Fruit fly (Drosophila melanogaster): ENCODE data around the gene Cyt-c-d.
A peak's percentile ranks its signal among the peaks of the same experiment; 100 is the strongest.

The Cyt-c-d gene

DNA sequence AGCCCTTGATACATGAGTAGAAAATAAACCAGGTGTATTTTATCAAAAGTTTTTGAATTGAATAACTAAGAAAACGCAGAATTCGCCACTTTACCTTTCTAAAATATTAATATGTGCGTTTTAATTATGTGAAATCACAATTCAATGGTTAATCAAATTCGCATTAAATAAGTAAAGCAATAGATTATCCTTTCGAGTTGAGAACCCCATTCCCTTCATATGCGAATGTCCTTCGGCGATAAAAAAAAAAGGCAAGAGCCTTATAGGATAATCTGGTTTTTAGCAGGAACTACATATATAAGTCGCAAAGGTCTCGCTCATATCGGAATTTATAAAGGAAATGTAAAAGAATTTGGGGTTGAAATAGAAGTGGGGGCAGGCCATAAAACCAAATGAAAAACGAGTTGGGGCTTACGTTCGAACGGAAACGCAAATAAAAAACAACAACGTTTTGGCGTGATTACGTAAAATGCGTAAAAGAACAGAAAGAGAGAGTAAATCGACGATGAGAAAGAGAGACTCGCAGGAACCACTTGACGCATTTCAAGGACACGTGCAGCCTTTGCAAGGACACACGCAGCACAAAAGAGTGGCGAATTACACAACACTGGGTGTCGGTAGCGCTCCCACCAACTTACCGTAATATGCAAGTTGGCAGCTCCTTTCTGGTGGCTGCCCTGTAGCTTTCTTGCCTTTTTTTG lies 408 bp upstream of the Cyt-c-d start:
- TF ChIP-seq Mnt (GFP tag; optimal IDR thresholded peaks at IDR 0.05) (no peak), Hr96 (GFP tag; optimal IDR thresholded peaks at IDR 0.05) (no peak), CG12768 (GFP tag; optimal IDR thresholded peaks at IDR 0.05) (no peak), CG5204 (GFP tag; optimal IDR thresholded peaks at IDR 0.05) (no peak), CG11617 (GFP tag; optimal IDR thresholded peaks at IDR 0.05) (no peak), Clk (GFP tag; optimal IDR thresholded peaks at IDR 0.05) (no peak), cnc (optimal IDR thresholded peaks at IDR 0.05) (no peak), kay (GFP tag; ENCODE audit: borderline replicate concordance) (peak; percentile 58)

DNA sequence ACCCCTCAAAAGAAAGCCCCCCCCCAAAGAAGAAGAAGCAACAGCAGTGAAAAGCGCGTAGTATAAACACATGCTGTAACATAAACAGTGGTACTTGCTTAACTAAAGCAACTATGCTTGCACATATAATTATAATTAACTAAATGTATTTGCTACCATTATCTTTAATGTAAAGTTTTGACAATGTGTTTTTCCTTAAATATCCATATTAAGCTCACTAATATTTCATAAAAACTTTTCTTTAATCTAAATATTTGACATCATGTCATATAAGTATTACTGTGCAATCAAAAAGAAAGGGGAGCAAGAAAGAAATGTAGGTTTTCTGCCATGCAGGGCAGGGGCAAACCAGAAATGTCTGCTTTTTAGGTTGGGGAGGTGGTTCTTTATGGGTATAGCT lies 1.1 kb downstream of the Cyt-c-d start:
- TF ChIP-seq CG14711 (tag; optimal IDR thresholded peaks at IDR 0.05) (peak; percentile 32), CG1620 (GFP tag; optimal IDR thresholded peaks at IDR 0.05) (no peak), toe (GFP tag; optimal IDR thresholded peaks at IDR 0.05) (no peak), CG7045 (GFP tag; optimal IDR thresholded peaks at IDR 0.05) (no peak), CG5204 (GFP tag; optimal IDR thresholded peaks at IDR 0.05) (no peak), ovo (GFP tag; optimal IDR thresholded peaks at IDR 0.05) (no peak), CG12768 (GFP tag; optimal IDR thresholded peaks at IDR 0.05) (no peak), CG33017 (tag; optimal IDR thresholded peaks at IDR 0.05) (no peak), kay (GFP tag; ENCODE audit: borderline replicate concordance) (no peak), CG7101 (tag; optimal IDR thresholded peaks at IDR 0.05) (no peak), Crg-1 (GFP tag; optimal IDR thresholded peaks at IDR 0.05) (no peak), Clk (GFP tag; optimal IDR thresholded peaks at IDR 0.05) (no peak), Hr96 (GFP tag; optimal IDR thresholded peaks at IDR 0.05) (no peak), pad (GFP tag; optimal IDR thresholded peaks at IDR 0.05) (peak; percentile 9), cnc (optimal IDR thresholded peaks at IDR 0.05) (no peak), CG11617 (GFP tag; optimal IDR thresholded peaks at IDR 0.05) (no peak), tj (GFP tag; optimal IDR thresholded peaks at IDR 0.05) (no peak)

DNA sequence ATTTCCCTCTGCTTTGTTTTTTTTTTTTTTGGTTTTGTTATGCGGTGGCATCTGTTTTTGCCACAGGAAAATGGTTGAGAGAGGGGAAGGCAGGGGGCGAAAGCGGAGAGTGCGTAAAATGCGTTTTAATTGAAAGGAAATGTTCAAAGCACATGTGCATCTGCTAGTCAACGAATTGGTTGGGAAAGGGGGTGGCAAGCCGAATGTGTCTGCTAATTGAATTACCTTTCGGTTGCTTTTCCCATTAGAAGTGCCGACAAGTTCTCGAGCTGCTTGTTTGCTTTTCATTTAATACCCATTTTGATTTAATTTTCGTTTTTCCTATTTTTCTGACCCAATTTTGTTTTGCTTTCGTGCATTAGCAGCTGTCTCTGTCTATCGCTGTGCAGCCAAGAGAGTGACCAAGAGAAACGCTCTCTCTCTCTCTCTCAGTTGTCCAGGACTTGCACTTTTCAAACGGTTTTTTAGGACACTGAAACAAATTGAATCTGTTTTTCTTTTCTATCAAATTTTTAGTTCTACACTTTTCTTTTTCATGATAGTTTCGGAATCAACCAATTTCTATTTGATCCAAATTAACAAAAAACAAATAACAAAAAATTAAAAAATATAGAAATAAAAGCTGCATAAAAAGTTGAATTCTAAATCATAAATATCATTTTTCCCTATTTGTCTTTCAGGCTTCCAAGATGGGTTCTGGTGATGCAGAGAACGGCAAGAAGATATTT lies 2.9 kb downstream of the Cyt-c-d start:
- no peak for TF ChIP-seq toe (GFP tag; optimal IDR thresholded peaks at IDR 0.05)
- TF ChIP-seq CG33017 (tag; optimal IDR thresholded peaks at IDR 0.05): no peak
- TF ChIP-seq kay (GFP tag; ENCODE audit: borderline replicate concordance): no peak
- TF ChIP-seq CG12768 (GFP tag; optimal IDR thresholded peaks at IDR 0.05): no peak
- TF ChIP-seq Crg-1 (GFP tag; optimal IDR thresholded peaks at IDR 0.05): no peak
- TF ChIP-seq pad (GFP tag; optimal IDR thresholded peaks at IDR 0.05): no peak
- TF ChIP-seq cnc (optimal IDR thresholded peaks at IDR 0.05): no peak
- TF ChIP-seq tj (GFP tag; optimal IDR thresholded peaks at IDR 0.05): no peak
- TF ChIP-seq Mnt (GFP tag; optimal IDR thresholded peaks at IDR 0.05): no peak
- no peak for TF ChIP-seq CG7101 (tag; optimal IDR thresholded peaks at IDR 0.05)
- TF ChIP-seq CG5204 (GFP tag; optimal IDR thresholded peaks at IDR 0.05): no peak
- TF ChIP-seq CG1620 (GFP tag; optimal IDR thresholded peaks at IDR 0.05): no peak

DNA sequence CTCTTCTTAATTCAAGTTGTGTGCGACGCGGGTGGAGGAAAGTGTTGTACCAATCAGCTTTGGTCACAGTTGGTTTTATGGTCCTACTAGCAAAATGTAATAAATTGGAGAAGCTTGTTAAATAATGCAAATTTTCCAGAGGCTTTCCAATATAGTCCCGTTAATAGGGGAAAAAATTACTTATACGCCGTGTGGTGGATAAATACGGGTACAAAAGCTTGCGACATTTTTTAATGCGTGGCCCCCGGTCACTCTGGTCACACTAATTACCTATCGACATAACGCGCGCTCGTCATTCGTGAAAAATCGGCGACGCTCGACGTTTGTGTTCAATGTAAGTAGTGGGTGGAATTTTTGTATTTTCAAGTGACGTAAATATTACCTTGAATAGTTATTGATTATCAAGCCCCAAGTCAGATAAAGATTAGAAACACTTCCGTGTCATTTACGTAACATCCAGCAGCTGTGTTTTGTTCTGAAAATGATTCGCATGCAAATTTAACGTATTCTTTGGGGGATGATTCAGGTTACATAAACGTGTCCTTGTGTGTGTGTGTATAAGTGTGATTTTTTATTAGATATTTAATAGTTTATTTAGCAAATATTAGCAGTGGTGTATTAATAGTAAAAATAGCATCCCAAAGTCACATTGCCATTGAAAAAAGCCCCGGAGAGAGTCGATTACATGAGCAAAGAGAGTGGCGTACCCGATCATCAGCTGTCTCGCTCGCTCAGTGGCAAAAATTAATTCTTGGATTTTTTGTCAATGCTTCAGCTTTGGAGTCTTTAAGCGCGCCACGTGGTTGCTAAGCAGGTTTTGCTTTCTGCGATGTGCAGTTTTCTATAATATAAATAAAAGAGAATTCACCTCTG lies 4.2 kb downstream of the Cyt-c-d start, which contains the start of gene Cyt-c-p:
Gene Cyt-c-p (plus strand): TSS at position 290 of the 873 bp plus-strand sequence.
- TF ChIP-seq cnc (optimal IDR thresholded peaks at IDR 0.05): no peak
- peak; percentile 73 for TF ChIP-seq cic (GFP tag; optimal IDR thresholded peaks at IDR 0.05)
- peak; percentile 43 for TF ChIP-seq Mnt (GFP tag; optimal IDR thresholded peaks at IDR 0.05)
- peak; percentile 54 for TF ChIP-seq CG7101 (tag; optimal IDR thresholded peaks at IDR 0.05)
- TF ChIP-seq CG33017 (tag; optimal IDR thresholded peaks at IDR 0.05): peak; percentile 27
- TF ChIP-seq bab1 (GFP tag; optimal IDR thresholded peaks at IDR 0.05): peak; percentile 69
- no peak for TF ChIP-seq CG7045 (GFP tag; optimal IDR thresholded peaks at IDR 0.05)
- TF ChIP-seq tj (GFP tag; optimal IDR thresholded peaks at IDR 0.05): peak; percentile 52
- TF ChIP-seq CG5204 (GFP tag; optimal IDR thresholded peaks at IDR 0.05): no peak
- peak; percentile 18 for TF ChIP-seq ovo (GFP tag; optimal IDR thresholded peaks at IDR 0.05)
- peak; percentile 47 for TF ChIP-seq CG1620 (GFP tag; optimal IDR thresholded peaks at IDR 0.05)
- peak; percentile 69 for TF ChIP-seq kay (GFP tag; ENCODE audit: borderline replicate concordance)
- no peak for TF ChIP-seq CG12768 (GFP tag; optimal IDR thresholded peaks at IDR 0.05)
- TF ChIP-seq toe (GFP tag; optimal IDR thresholded peaks at IDR 0.05): no peak
- TF ChIP-seq Hr96 (GFP tag; optimal IDR thresholded peaks at IDR 0.05): peak; percentile 25
- TF ChIP-seq Crg-1 (GFP tag; optimal IDR thresholded peaks at IDR 0.05): peak; percentile 6
- peak; percentile 58 for TF ChIP-seq CG11617 (GFP tag; optimal IDR thresholded peaks at IDR 0.05)
- peak; percentile 0 for TF ChIP-seq CG14711 (tag; optimal IDR thresholded peaks at IDR 0.05)
- peak; percentile 86 for TF ChIP-seq pad (GFP tag; optimal IDR thresholded peaks at IDR 0.05)

Data from whole organism, adult.